Fruit fly (Drosophila melanogaster): ENCODE measurements around the gene Skel.

- TF ChIP-seq achi (GFP tag; optimal IDR thresholded peaks at IDR 0.05) (no peak), Gug (GFP tag; IDR thresholded peaks at IDR 0.05) (no peak)
These were observed 20.0 kb downstream of the Skel start, which contains the start of the genes CG31467 and CG14684 for dm6 chr3R:10706763-10707162.
